Fruit fly (Drosophila melanogaster) whole organism, adult: ENCODE measurements around the gene COX7AL.

Experiments used
- CG11617 ChIP-seq: fragments of 200-800 bp; sonication (Bioruptor generic); optimal IDR thresholded peaks from 2 replicates; lab custom pipeline; 2017; ENCODE audit warnings: mild to moderate bottlenecking, missing biosample characterization, missing genetic modification reagents, missing genetic modification characterization
- CG12768 ChIP-seq: fragments of 200-800 bp; sonication (Bioruptor generic); optimal IDR thresholded peaks from 2 replicates; lab custom pipeline; 2017; ENCODE audit warnings: missing biosample characterization, missing genetic modification characterization, mild to moderate bottlenecking, moderate library complexity, missing genetic modification reagents
- CG14711 ChIP-seq: fragments of 200-800 bp; sonication (Bioruptor generic); optimal IDR thresholded peaks from 2 replicates; lab custom pipeline; 2018; ENCODE audit warnings: missing biosample characterization, mild to moderate bottlenecking, missing genetic modification characterization, moderate library complexity
- CG1620 ChIP-seq: fragments of 200-800 bp; sonication (Bioruptor generic); optimal IDR thresholded peaks from 2 replicates; lab custom pipeline; 2016; ENCODE audit warnings: missing biosample characterization, missing genetic modification characterization
- CG33017 ChIP-seq: fragments of 200-800 bp; sonication (Bioruptor generic); optimal IDR thresholded peaks from 2 replicates; lab custom pipeline; 2018; ENCODE audit warnings: missing biosample characterization, mild to moderate bottlenecking, missing genetic modification characterization, moderate library complexity
- CG5204 ChIP-seq: fragments of 200-800 bp; sonication (Bioruptor generic); optimal IDR thresholded peaks from 2 replicates; lab custom pipeline; 2016; ENCODE audit warnings: missing biosample characterization, missing genetic modification characterization
- CG7045 ChIP-seq: fragments of 200-800 bp; sonication (Bioruptor generic); optimal IDR thresholded peaks from 2 replicates; lab custom pipeline; 2017; ENCODE audit warnings: missing biosample characterization, mild to moderate bottlenecking, missing genetic modification characterization
- CG7101 ChIP-seq: fragments of 200-800 bp; sonication (Bioruptor generic); optimal IDR thresholded peaks from 2 replicates; lab custom pipeline; 2018; ENCODE audit warnings: missing biosample characterization, mild to moderate bottlenecking, missing genetic modification characterization, moderate library complexity
- Clk ChIP-seq: fragments of 200-800 bp; sonication (Bioruptor generic); optimal IDR thresholded peaks from 2 replicates; lab custom pipeline; 2017; ENCODE audit warnings: missing biosample characterization, missing genetic modification characterization
- Crg-1 ChIP-seq: fragments of 200-800 bp; sonication (Bioruptor generic); optimal IDR thresholded peaks from 2 replicates; lab custom pipeline; 2016; ENCODE audit warnings: missing biosample characterization, missing genetic modification characterization
- Hr96 ChIP-seq: fragments of 200-800 bp; sonication (Bioruptor generic); optimal IDR thresholded peaks from 2 replicates; lab custom pipeline; 2016; ENCODE audit warnings: missing biosample characterization, missing genetic modification characterization
- Mnt ChIP-seq: fragments of 200-800 bp; sonication (Bioruptor generic); optimal IDR thresholded peaks from 2 replicates; lab custom pipeline; 2016; ENCODE audit warnings: missing biosample characterization, mild to moderate bottlenecking, missing genetic modification characterization
- bab1 ChIP-seq: fragments of 200-800 bp; sonication (Bioruptor generic); optimal IDR thresholded peaks from 3 replicates; lab custom pipeline; 2019; ENCODE audit warnings: missing biosample characterization, mild to moderate bottlenecking, missing genetic modification characterization, moderate library complexity
- cic ChIP-seq: fragments of 200-800 bp; sonication (Bioruptor generic); optimal IDR thresholded peaks from 2 replicates; lab custom pipeline; 2017; ENCODE audit warnings: missing biosample characterization, mild to moderate bottlenecking, missing genetic modification characterization, moderate library complexity
- cnc ChIP-seq, 2 experiments: fragments of >200 bp; optimal IDR thresholded peaks; 2 replicates each; lab custom pipeline; 2017
- kay ChIP-seq: fragments of 200-800 bp; sonication (Bioruptor generic); peaks from one replicate; lab custom pipeline; 2016; ENCODE audit warnings: missing biosample characterization, missing genetic modification characterization, borderline replicate concordance
- ovo ChIP-seq: fragments of 200-800 bp; sonication (Bioruptor generic); optimal IDR thresholded peaks from 2 replicates; lab custom pipeline; 2016; ENCODE audit warnings: missing biosample characterization, missing genetic modification characterization
- pad ChIP-seq: fragments of 200-800 bp; sonication (Bioruptor generic); optimal IDR thresholded peaks from 3 replicates; lab custom pipeline; 2017; ENCODE audit warnings: missing biosample characterization, missing genetic modification characterization, mild to moderate bottlenecking, moderate library complexity, missing genetic modification reagents
- tj ChIP-seq: fragments of 200-800 bp; sonication (Bioruptor generic); optimal IDR thresholded peaks from 3 replicates; lab custom pipeline; 2017; ENCODE audit warnings: missing biosample characterization, mild to moderate bottlenecking, missing genetic modification characterization, moderate library complexity
- toe ChIP-seq: fragments of 200-800 bp; sonication (Bioruptor generic); optimal IDR thresholded peaks from 2 replicates; lab custom pipeline; 2016; ENCODE audit warnings: missing biosample characterization, missing genetic modification characterization

Gene COX7AL

dm6 chr3R:8329628-8330027 is 13.8 kb upstream of the COX7AL start:
- TF ChIP-seq cnc (optimal IDR thresholded peaks at IDR 0.05; lab: Kevin White, UChicago): no peak

dm6 chr3R:8333768-8334470 is 9.6 kb upstream of the COX7AL start, which contains the start of gene Poxm:
Gene Poxm (minus strand): TSS chr3R:8333792.
- no peak for TF ChIP-seq tj (GFP tag; lab: Kevin White, UChicago)
- TF ChIP-seq Clk (GFP tag; lab: Kevin White, UChicago): no peak
- TF ChIP-seq kay (GFP tag; lab: Kevin White, UChicago): peak; percentile 67
- no peak for TF ChIP-seq Hr96 (GFP tag; lab: Kevin White, UChicago)
- no peak for TF ChIP-seq CG5204 (GFP tag; lab: Kevin White, UChicago)
- no peak for TF ChIP-seq CG12768 (GFP tag; lab: Kevin White, UChicago)
- no peak for TF ChIP-seq cnc (optimal IDR thresholded peaks at IDR 0.05; lab: Kevin White, UChicago)

- TF ChIP-seq CG14711 (tag; lab: Kevin White, UChicago) (no peak), CG12768 (GFP tag; lab: Kevin White, UChicago) (no peak), kay (GFP tag; lab: Kevin White, UChicago) (peak; percentile 12), CG7101 (tag; lab: Kevin White, UChicago) (no peak), bab1 (no peak)
Observed at dm6 chr3R:8334471-8334783, 9.0 kb upstream of the COX7AL start.

- TF ChIP-seq CG1620 (GFP tag; lab: Kevin White, UChicago): no peak
- TF ChIP-seq tj (GFP tag; lab: Kevin White, UChicago): no peak
- no peak for TF ChIP-seq cnc (optimal IDR thresholded peaks at IDR 0.05; lab: Kevin White, UChicago)
- TF ChIP-seq CG7045: no peak
- TF ChIP-seq kay (GFP tag; lab: Kevin White, UChicago): no peak
- no peak for TF ChIP-seq bab1
- TF ChIP-seq ovo (GFP tag; lab: Kevin White, UChicago): no peak
- no peak for TF ChIP-seq Hr96 (GFP tag; lab: Kevin White, UChicago)
- TF ChIP-seq CG5204 (GFP tag; lab: Kevin White, UChicago): no peak
- TF ChIP-seq Crg-1 (GFP tag; lab: Kevin White, UChicago): no peak
- no peak for TF ChIP-seq Clk (GFP tag; lab: Kevin White, UChicago)
- no peak for TF ChIP-seq CG12768 (GFP tag; lab: Kevin White, UChicago)
- TF ChIP-seq CG14711 (tag; lab: Kevin White, UChicago): no peak
- TF ChIP-seq CG7101 (tag; lab: Kevin White, UChicago): no peak
- no peak for TF ChIP-seq cic (GFP tag; lab: Kevin White, UChicago)
- TF ChIP-seq Mnt (GFP tag; lab: Kevin White, UChicago): no peak
- TF ChIP-seq CG33017 (tag; lab: Kevin White, UChicago): no peak
Observed at dm6 chr3R:8334982-8335381, 8.5 kb upstream of the COX7AL start.

dm6 chr3R:8336012-8336567 is 7.4 kb upstream of the COX7AL start:
- TF ChIP-seq CG1620 (GFP tag; lab: Kevin White, UChicago) (no peak), Clk (GFP tag; lab: Kevin White, UChicago) (no peak), cnc (optimal IDR thresholded peaks at IDR 0.05; lab: Kevin White, UChicago) (no peak), CG14711 (tag; lab: Kevin White, UChicago) (no peak)

- peak; percentile 16 for TF ChIP-seq CG14711 (tag; lab: Kevin White, UChicago)
- peak; percentile 1 for TF ChIP-seq CG7101 (tag; lab: Kevin White, UChicago)
- TF ChIP-seq cnc (optimal IDR thresholded peaks at IDR 0.05; lab: Kevin White, UChicago): no peak
- TF ChIP-seq Crg-1 (GFP tag; lab: Kevin White, UChicago): peak; percentile 20
- TF ChIP-seq tj (GFP tag; lab: Kevin White, UChicago): peak; percentile 23
- peak; percentile 8 for TF ChIP-seq bab1
Observed at dm6 chr3R:8340675-8341275, 2.7 kb upstream of the COX7AL start, which contains the start of the genes COX7A and Arl2. Gene COX7A (minus strand): TSS chr3R:8341043. Gene Arl2 (plus strand): TSS chr3R:8341100.

dm6 chr3R:8344174-8344573 is 705 bp downstream of the COX7AL start, which contains the start of gene DppIII:
Gene DppIII (plus strand): TSS chr3R:8344400.
- TF ChIP-seq cnc (optimal IDR thresholded peaks at IDR 0.05; lab: Kevin White, UChicago): peak in 1 of 2 experiments; percentile 40
- TF ChIP-seq ovo (GFP tag; lab: Kevin White, UChicago): no peak
- TF ChIP-seq CG7101 (tag; lab: Kevin White, UChicago): no peak
- TF ChIP-seq CG1620 (GFP tag; lab: Kevin White, UChicago): no peak
- TF ChIP-seq CG7045: no peak
- no peak for TF ChIP-seq cic (GFP tag; lab: Kevin White, UChicago)
- TF ChIP-seq CG5204 (GFP tag; lab: Kevin White, UChicago): no peak
- no peak for TF ChIP-seq Clk (GFP tag; lab: Kevin White, UChicago)
- TF ChIP-seq bab1: no peak

- TF ChIP-seq Crg-1 (GFP tag; lab: Kevin White, UChicago) (no peak), CG1620 (GFP tag; lab: Kevin White, UChicago) (no peak), Mnt (GFP tag; lab: Kevin White, UChicago) (no peak), CG33017 (tag; lab: Kevin White, UChicago) (no peak), cic (GFP tag; lab: Kevin White, UChicago) (no peak), Hr96 (GFP tag; lab: Kevin White, UChicago) (no peak), toe (GFP tag; lab: Kevin White, UChicago) (no peak), pad (GFP tag; lab: Kevin White, UChicago) (no peak), ovo (GFP tag; lab: Kevin White, UChicago) (no peak), CG11617 (GFP tag; lab: Kevin White, UChicago) (no peak)
Observed at dm6 chr3R:8347279-8347678, 3.8 kb downstream of the COX7AL start, which contains the start of gene CG7352. Gene CG7352 (plus strand): TSS chr3R:8347579.
